Fruit fly (Drosophila melanogaster): ENCODE data around the gene jar.

Gene jar

dm6 chr3R:24271071-24271470 lies at the start of gene jar:
TSS of gene jar (minus strand) at chr3R:24271233.
- no peak for TF ChIP-seq Myc (optimal IDR thresholded peaks at IDR 0.05)
- TF ChIP-seq h (optimal IDR thresholded peaks at IDR 0.05) = no peak
- TF ChIP-seq ttk (optimal IDR thresholded peaks at IDR 0.05) = no peak
- TF ChIP-seq insv (optimal IDR thresholded peaks at IDR 0.05) = no peak
- TF ChIP-seq Sin3A (optimal IDR thresholded peaks at IDR 0.05) = no peak
- TF ChIP-seq psq (optimal IDR thresholded peaks at IDR 0.05) = no peak

- no peak for TF ChIP-seq Myc (optimal IDR thresholded peaks at IDR 0.05)
Observed at dm6 chr3R:24320342-24320711, 49.3 kb upstream of the jar start.

DNA sequence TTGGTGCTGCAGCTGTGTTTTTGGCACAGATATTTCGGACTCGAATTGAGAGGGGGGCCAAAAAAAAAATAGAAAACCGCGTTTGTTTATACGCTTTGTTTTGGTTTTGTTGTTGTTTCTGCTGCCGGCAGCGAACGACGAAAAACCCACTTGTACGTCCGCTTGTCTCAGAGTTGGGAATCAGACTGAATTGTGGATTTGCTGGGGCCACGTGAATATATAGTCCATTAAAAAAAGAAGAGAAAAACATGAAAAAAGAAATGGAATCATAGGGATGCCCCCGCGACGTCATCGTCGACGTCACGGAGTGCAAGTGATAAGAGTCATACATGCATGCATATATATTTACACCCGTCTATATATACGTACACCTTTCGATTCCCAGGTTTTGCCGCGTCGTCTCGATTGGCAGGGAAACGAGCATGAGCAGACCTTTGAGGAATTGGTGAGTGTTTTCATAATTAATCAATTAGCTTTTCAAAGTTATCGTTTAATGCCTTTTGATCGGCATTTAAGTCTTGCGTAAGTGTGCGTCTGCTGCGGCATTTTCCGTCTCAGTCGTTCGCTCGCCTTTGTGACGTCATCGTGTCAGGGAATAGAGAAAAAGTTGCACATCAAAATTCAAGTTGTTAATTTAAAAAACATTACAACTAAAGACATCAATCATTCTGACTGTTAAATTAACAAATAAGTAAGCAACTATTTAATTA lies 48.8 kb upstream of the jar start:
- no peak for TF ChIP-seq Sin3A (optimal IDR thresholded peaks at IDR 0.05)
- TF ChIP-seq h (optimal IDR thresholded peaks at IDR 0.05) = no peak
- no peak for TF ChIP-seq psq (optimal IDR thresholded peaks at IDR 0.05)
- no peak for TF ChIP-seq insv (optimal IDR thresholded peaks at IDR 0.05)
- TF ChIP-seq ttk (optimal IDR thresholded peaks at IDR 0.05) = no peak

DNA sequence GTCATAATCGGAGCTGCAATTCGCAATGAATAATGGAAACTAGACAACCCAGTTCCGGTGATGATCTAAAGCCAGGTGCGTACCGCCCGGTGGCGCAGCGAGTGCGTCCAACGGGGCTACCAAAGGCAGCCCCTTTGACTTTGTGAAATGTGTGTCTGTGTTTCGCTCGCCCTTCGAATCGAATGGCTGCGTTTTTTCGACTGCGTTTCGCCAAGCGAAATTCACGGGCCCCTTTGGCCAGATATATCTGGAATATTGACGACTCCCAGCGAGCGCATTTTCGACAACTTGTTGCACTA lies 48.0 kb upstream of the jar start:
- TF ChIP-seq insv (optimal IDR thresholded peaks at IDR 0.05) (no peak), h (optimal IDR thresholded peaks at IDR 0.05) (no peak), Sin3A (optimal IDR thresholded peaks at IDR 0.05) (no peak)

- TF ChIP-seq ttk (optimal IDR thresholded peaks at IDR 0.05) (no peak), Myc (optimal IDR thresholded peaks at IDR 0.05) (no peak), psq (optimal IDR thresholded peaks at IDR 0.05) (no peak), Sin3A (optimal IDR thresholded peaks at IDR 0.05) (no peak), h (optimal IDR thresholded peaks at IDR 0.05) (no peak), insv (optimal IDR thresholded peaks at IDR 0.05) (no peak)
Observed at dm6 chr3R:24318217-24319082, 47.4 kb upstream of the jar start, which contains the start of the genes Nab2 and BRWD3. TSS of gene Nab2 (minus strand) at chr3R:24318419. TSS of gene BRWD3 (plus strand) at chr3R:24319000.

DNA sequence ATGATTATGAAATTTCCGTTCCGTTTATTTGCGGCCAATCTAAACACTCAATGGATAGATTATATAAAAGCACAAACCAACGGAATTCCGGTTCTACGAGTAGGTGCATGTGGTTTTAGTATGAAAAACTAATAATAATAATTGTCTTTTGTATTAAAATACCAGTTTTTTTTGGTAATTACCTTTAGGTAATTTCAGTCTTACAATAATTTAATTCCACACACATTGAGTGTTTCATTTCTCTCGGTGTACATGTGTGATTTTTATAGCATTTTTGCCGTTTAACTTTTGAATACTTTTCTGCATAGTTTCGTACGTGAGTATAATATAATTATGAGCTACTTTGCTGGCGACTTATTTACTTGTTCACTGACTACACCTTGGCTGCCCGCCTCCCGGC lies 32.0 kb upstream of the jar start:
- TF ChIP-seq h (optimal IDR thresholded peaks at IDR 0.05) = no peak
- no peak for TF ChIP-seq insv (optimal IDR thresholded peaks at IDR 0.05)

DNA sequence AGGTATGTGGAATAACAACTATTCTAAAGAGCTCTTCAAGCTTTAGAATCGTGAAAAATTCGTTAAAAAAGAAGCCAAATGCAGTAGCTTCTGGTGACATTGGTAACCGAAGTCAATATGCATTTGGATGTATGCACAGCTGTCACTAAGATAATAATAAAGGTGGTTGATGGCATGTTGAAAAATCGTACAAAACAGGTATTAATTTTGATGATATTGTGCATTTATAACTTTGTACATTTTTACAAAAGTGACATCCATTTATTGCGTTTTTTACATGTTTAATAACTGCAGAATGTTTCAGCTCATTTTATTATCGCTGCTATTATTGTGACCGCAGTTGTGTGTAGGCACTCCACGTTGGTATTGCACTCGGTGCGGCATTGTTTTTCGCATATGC lies 30.5 kb upstream of the jar start:
- no peak for TF ChIP-seq insv (optimal IDR thresholded peaks at IDR 0.05)

DNA sequence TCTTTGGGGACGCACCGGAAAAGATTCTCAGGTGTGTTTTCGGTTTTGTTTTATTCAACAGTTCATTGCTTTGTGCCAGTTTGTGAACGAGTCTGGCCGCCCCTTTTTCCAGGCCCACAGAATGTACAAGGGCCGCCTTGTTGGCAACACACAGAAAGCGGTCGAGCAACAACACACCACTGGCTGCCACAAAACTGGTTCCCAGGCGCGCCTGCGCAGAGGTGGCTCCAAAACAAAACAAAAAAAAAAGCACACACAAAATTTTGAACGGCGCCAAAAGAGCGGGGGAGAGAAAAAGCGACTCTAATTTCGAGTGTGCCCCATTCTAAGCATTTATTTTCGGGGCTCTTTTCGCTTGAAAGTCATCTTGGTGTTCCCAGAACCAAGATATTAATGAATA lies 28.1 kb upstream of the jar start:
- TF ChIP-seq Myc (optimal IDR thresholded peaks at IDR 0.05) = no peak
- TF ChIP-seq Sin3A (optimal IDR thresholded peaks at IDR 0.05) = no peak
- no peak for TF ChIP-seq h (optimal IDR thresholded peaks at IDR 0.05)
- no peak for TF ChIP-seq insv (optimal IDR thresholded peaks at IDR 0.05)
- TF ChIP-seq psq (optimal IDR thresholded peaks at IDR 0.05) = no peak
- no peak for TF ChIP-seq ttk (optimal IDR thresholded peaks at IDR 0.05)

dm6 chr3R:24298534-24298936 lies 27.5 kb upstream of the jar start:
- no peak for TF ChIP-seq insv (optimal IDR thresholded peaks at IDR 0.05)
- TF ChIP-seq ttk (optimal IDR thresholded peaks at IDR 0.05) = no peak
- TF ChIP-seq h (optimal IDR thresholded peaks at IDR 0.05) = no peak
- TF ChIP-seq Sin3A (optimal IDR thresholded peaks at IDR 0.05) = no peak
- TF ChIP-seq Myc (optimal IDR thresholded peaks at IDR 0.05) = no peak
- no peak for TF ChIP-seq psq (optimal IDR thresholded peaks at IDR 0.05)

DNA sequence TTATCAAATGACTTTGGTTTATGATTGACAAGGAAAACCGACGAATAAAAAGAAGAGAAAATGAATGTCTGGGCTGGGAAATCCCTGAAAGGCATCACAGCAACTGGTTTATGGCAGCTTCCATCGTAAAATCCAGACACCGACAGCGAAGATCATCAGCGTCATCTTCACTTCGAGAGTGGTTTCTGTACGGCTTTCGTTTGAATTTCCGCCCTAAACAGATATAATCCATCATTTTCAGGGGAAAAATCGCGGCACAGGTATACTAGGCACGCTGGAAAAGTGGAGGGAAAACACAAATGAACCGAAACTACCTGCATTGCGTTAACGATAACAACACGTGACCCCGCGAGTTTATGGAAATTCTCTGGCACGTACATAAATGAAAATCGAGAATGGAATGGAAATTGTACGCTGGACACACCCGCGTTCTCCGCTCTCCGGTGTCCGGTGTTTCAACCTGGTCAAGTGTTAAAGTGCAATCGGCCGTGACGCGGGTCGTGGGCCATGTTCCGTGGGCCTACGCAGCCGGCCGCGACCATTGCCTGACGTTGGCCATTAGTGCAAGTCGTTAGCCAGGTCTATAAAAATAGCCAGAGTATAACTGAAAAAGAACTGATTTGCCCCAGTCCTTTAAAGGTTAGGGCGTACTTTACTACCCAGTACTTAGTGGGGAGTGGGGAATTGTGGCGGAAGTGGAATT lies 26.6 kb upstream of the jar start:
- TF ChIP-seq Myc (optimal IDR thresholded peaks at IDR 0.05) = no peak
- TF ChIP-seq Sin3A (optimal IDR thresholded peaks at IDR 0.05) = no peak
- no peak for TF ChIP-seq insv (optimal IDR thresholded peaks at IDR 0.05)
- no peak for TF ChIP-seq h (optimal IDR thresholded peaks at IDR 0.05)
- no peak for TF ChIP-seq psq (optimal IDR thresholded peaks at IDR 0.05)
- no peak for TF ChIP-seq ttk (optimal IDR thresholded peaks at IDR 0.05)

- TF ChIP-seq ttk (optimal IDR thresholded peaks at IDR 0.05) = no peak
Observed at dm6 chr3R:24296913-24297312, 25.9 kb upstream of the jar start.

dm6 chr3R:24295556-24296465 lies 24.8 kb upstream of the jar start:
- TF ChIP-seq ttk (optimal IDR thresholded peaks at IDR 0.05) (no peak), insv (optimal IDR thresholded peaks at IDR 0.05) (no peak), Sin3A (optimal IDR thresholded peaks at IDR 0.05) (no peak), h (optimal IDR thresholded peaks at IDR 0.05) (no peak), Myc (optimal IDR thresholded peaks at IDR 0.05) (no peak), psq (optimal IDR thresholded peaks at IDR 0.05) (no peak)
